Fruit fly (Drosophila melanogaster) whole organism, embryonic: Measurements from ENCODE around the gene Dpy-30L1.

Experiments
- Bteb2 ChIP-seq: fragments of 200-800 bp; sonication (Bioruptor generic); optimal IDR thresholded peaks from 2 replicates; lab custom pipeline; 2016; ENCODE audit warnings: missing biosample characterization, missing genetic modification characterization
- CG10565 ChIP-seq: fragments of 200-800 bp; sonication (Bioruptor generic); optimal IDR thresholded peaks from 3 replicates; lab custom pipeline; 2016; ENCODE audit warnings: missing biosample characterization, mild to moderate bottlenecking, missing genetic modification characterization
- CG11085 ChIP-seq: fragments of 200-800 bp; sonication (Bioruptor generic); IDR thresholded peaks from 2 replicates; pipeline ENCODE4 v1.3.6; 2022; ENCODE audit warnings: missing biosample characterization, missing genetic modification characterization
- CG11560 ChIP-seq: fragments of 200-800 bp; sonication (Bioruptor generic); IDR thresholded peaks from 3 replicates; pipeline ENCODE4 v1.3.6; 2022; ENCODE audit warnings: missing biosample characterization, missing genetic modification characterization
- CG11695 ChIP-seq: fragments of 200-800 bp; sonication (Bioruptor generic); IDR thresholded peaks from 3 replicates; pipeline ENCODE4 v1.3.6; 2022; ENCODE audit warnings: missing biosample characterization, missing genetic modification characterization
- CG14667 ChIP-seq: fragments of 200-800 bp; sonication (Bioruptor generic); IDR thresholded peaks from 2 replicates; pipeline ENCODE4 v1.3.6; 2022; ENCODE audit warnings: missing biosample characterization, missing genetic modification characterization
- CG14710 ChIP-seq: fragments of 200-800 bp; sonication (Bioruptor generic); optimal IDR thresholded peaks from 3 replicates; lab custom pipeline; 2019; ENCODE audit warnings: missing biosample characterization, mild to moderate bottlenecking, missing genetic modification characterization, moderate library complexity
- CG1647 ChIP-seq: fragments of 200-800 bp; sonication (Bioruptor generic); optimal IDR thresholded peaks from 3 replicates; lab custom pipeline; 2016; ENCODE audit warnings: missing biosample characterization, missing genetic modification characterization
- CG1792 ChIP-seq: fragments of 200-800 bp; sonication (Bioruptor generic); optimal IDR thresholded peaks from 2 replicates; lab custom pipeline; 2016; ENCODE audit warnings: missing biosample characterization, missing genetic modification characterization
- CG2875 ChIP-seq: fragments of 200-800 bp; sonication (Bioruptor generic); optimal IDR thresholded peaks from 2 replicates; lab custom pipeline; 2017; ENCODE audit warnings: missing biosample characterization, mild to moderate bottlenecking, missing genetic modification characterization, missing genetic modification reagents
- CG30403 ChIP-seq: fragments of 200-800 bp; sonication (Bioruptor generic); optimal IDR thresholded peaks from 3 replicates; lab custom pipeline; 2016; ENCODE audit warnings: missing biosample characterization, missing genetic modification characterization
- CG31224 ChIP-seq: fragments of 200-800 bp; sonication (Bioruptor generic); IDR thresholded peaks from 2 replicates; pipeline ENCODE4 v1.3.6; 2022; ENCODE audit warnings: missing biosample characterization, missing genetic modification characterization
- CG3163 ChIP-seq: fragments of 200-800 bp; sonication (Bioruptor generic); optimal IDR thresholded peaks from 3 replicates; lab custom pipeline; 2016; ENCODE audit warnings: missing biosample characterization, missing genetic modification characterization
- CG32767 ChIP-seq: fragments of 200-800 bp; sonication (Bioruptor generic); IDR thresholded peaks from 2 replicates; pipeline ENCODE4 v1.3.6; 2022; ENCODE audit warnings: missing biosample characterization, missing genetic modification characterization
- CG3995 ChIP-seq: fragments of 200-800 bp; sonication (Bioruptor generic); optimal IDR thresholded peaks from 3 replicates; lab custom pipeline; 2016; ENCODE audit warnings: missing biosample characterization, missing genetic modification characterization
- CG4820 ChIP-seq: fragments of 200-800 bp; sonication (Bioruptor generic); optimal IDR thresholded peaks from 3 replicates; lab custom pipeline; 2016; ENCODE audit warnings: missing biosample characterization, missing genetic modification characterization
- CG5953 ChIP-seq: fragments of 200-800 bp; sonication (Bioruptor generic); IDR thresholded peaks from 2 replicates; pipeline ENCODE4 v1.3.6; 2022; ENCODE audit warnings: missing biosample characterization, missing genetic modification characterization
- CG7271 ChIP-seq: fragments of 200-800 bp; sonication (Bioruptor generic); optimal IDR thresholded peaks from 2 replicates; lab custom pipeline; 2018; ENCODE audit warnings: missing biosample characterization, mild to moderate bottlenecking, missing genetic modification characterization, moderate library complexity
- CG7556 ChIP-seq: fragments of 200-800 bp; sonication (Bioruptor generic); optimal IDR thresholded peaks from 2 replicates; lab custom pipeline; 2017; ENCODE audit warnings: missing biosample characterization, mild to moderate bottlenecking, missing genetic modification characterization
- CoRest ChIP-seq: fragments of 200-800 bp; sonication (Bioruptor generic); optimal IDR thresholded peaks from 3 replicates; lab custom pipeline; 2018; ENCODE audit warnings: missing biosample characterization, mild to moderate bottlenecking, missing genetic modification characterization, moderate library complexity
- D19A ChIP-seq: fragments of 200-800 bp; optimal IDR thresholded peaks from 3 replicates; lab custom pipeline; 2019; ENCODE audit warnings: missing biosample characterization, mild to moderate bottlenecking, missing genetic modification characterization, moderate library complexity
- E2f1 ChIP-seq: fragments of 200-800 bp; sonication (Bioruptor generic); IDR thresholded peaks from 2 replicates; pipeline ENCODE4 v1.3.6; 2022; ENCODE audit warnings: missing biosample characterization, missing genetic modification characterization
- Fer1 ChIP-seq: fragments of 200-800 bp; sonication (Bioruptor generic); optimal IDR thresholded peaks from 2 replicates; lab custom pipeline; 2017; ENCODE audit warnings: missing biosample characterization, mild to moderate bottlenecking, missing genetic modification characterization
- Fer2 ChIP-seq: fragments of 200-800 bp; sonication (Bioruptor generic); optimal IDR thresholded peaks from 2 replicates; lab custom pipeline; 2018; ENCODE audit warnings: missing biosample characterization, mild to moderate bottlenecking, missing genetic modification characterization, moderate library complexity
- Gsc ChIP-seq: fragments of 200-800 bp; sonication (Bioruptor generic); IDR thresholded peaks from 2 replicates; pipeline ENCODE4 v1.3.6; 2022; ENCODE audit warnings: missing biosample characterization, missing genetic modification characterization
- Scr ChIP-seq: fragments of 200-800 bp; sonication (Bioruptor generic); IDR thresholded peaks from 2 replicates; pipeline ENCODE4 v1.3.6; 2022; ENCODE audit warnings: missing biosample characterization, missing genetic modification characterization; ENCODE audit not compliant: partially characterized antibody
- Xrp1 ChIP-seq: fragments of 200-800 bp; sonication (Bioruptor generic); IDR thresholded peaks from 2 replicates; pipeline ENCODE4 v1.3.6; 2022; ENCODE audit warnings: missing biosample characterization, missing genetic modification characterization
- YL-1 ChIP-seq: fragments of 200-800 bp; sonication (Bioruptor generic); optimal IDR thresholded peaks from 3 replicates; lab custom pipeline; 2017; ENCODE audit warnings: missing biosample characterization, mild to moderate bottlenecking, missing genetic modification characterization
- ac ChIP-seq: fragments of 200-800 bp; sonication (Bioruptor generic); optimal IDR thresholded peaks from 3 replicates; lab custom pipeline; 2017; ENCODE audit warnings: missing biosample characterization, mild to moderate bottlenecking, missing genetic modification characterization
- caup ChIP-seq: fragments of 200-800 bp; sonication (Bioruptor generic); optimal IDR thresholded peaks from 3 replicates; lab custom pipeline; 2017; ENCODE audit warnings: missing biosample characterization, mild to moderate bottlenecking, missing genetic modification characterization, moderate library complexity; ENCODE audit not compliant: severe bottlenecking
- crol ChIP-seq: fragments of 200-800 bp; sonication (Bioruptor generic); IDR thresholded peaks from 2 replicates; pipeline ENCODE4 v1.3.6; 2022; ENCODE audit warnings: missing biosample characterization, missing genetic modification characterization
- dpn ChIP-seq, 2 experiments: fragments of 200-800 bp; sonication (Bioruptor generic); optimal IDR thresholded peaks; 3 replicates each; lab custom pipeline; 2016; ENCODE audit warnings: missing biosample characterization in 2 of 2, missing genetic modification characterization in 2 of 2
- emc ChIP-seq: fragments of 200-800 bp; sonication (Bioruptor generic); optimal IDR thresholded peaks from 2 replicates; lab custom pipeline; 2016; ENCODE audit warnings: missing biosample characterization, missing genetic modification characterization
- fd64A ChIP-seq: fragments of 200-800 bp; sonication (Bioruptor generic); optimal IDR thresholded peaks from 3 replicates; lab custom pipeline; 2018; ENCODE audit warnings: missing biosample characterization, mild to moderate bottlenecking, missing genetic modification characterization
- fd96Cb ChIP-seq: fragments of 200-800 bp; sonication (Bioruptor generic); optimal IDR thresholded peaks from 2 replicates; lab custom pipeline; 2018; ENCODE audit warnings: missing biosample characterization, mild to moderate bottlenecking, missing genetic modification characterization, moderate library complexity
- gem ChIP-seq: fragments of 200-800 bp; sonication (Bioruptor generic); optimal IDR thresholded peaks from 2 replicates; lab custom pipeline; 2019; ENCODE audit warnings: missing biosample characterization, mild to moderate bottlenecking, missing genetic modification characterization, moderate library complexity
- grau ChIP-seq: fragments of 200-800 bp; optimal IDR thresholded peaks from 3 replicates; lab custom pipeline; 2019; ENCODE audit warnings: missing biosample characterization, mild to moderate bottlenecking, missing genetic modification characterization, moderate library complexity
- hbn ChIP-seq: fragments of 200-800 bp; sonication (Bioruptor generic); IDR thresholded peaks from 2 replicates; pipeline ENCODE4 v1.3.6; 2022; ENCODE audit warnings: missing biosample characterization, missing genetic modification characterization; ENCODE audit not compliant: partially characterized antibody
- lbe ChIP-seq: fragments of 200-800 bp; sonication (Bioruptor generic); optimal IDR thresholded peaks from 2 replicates; lab custom pipeline; 2016; ENCODE audit warnings: missing biosample characterization, mild to moderate bottlenecking, missing genetic modification characterization
- lilli ChIP-seq: fragments of 200-800 bp; sonication (Bioruptor generic); optimal IDR thresholded peaks from 3 replicates; lab custom pipeline; 2016; ENCODE audit warnings: missing biosample characterization, missing genetic modification characterization
- luna ChIP-seq: fragments of 200-800 bp; sonication (Bioruptor generic); optimal IDR thresholded peaks from 2 replicates; lab custom pipeline; 2016; ENCODE audit warnings: missing biosample characterization, missing genetic modification characterization
- mirr ChIP-seq: fragments of 200-800 bp; sonication (Bioruptor generic); optimal IDR thresholded peaks from 3 replicates; lab custom pipeline; 2018; ENCODE audit warnings: missing biosample characterization, mild to moderate bottlenecking, missing genetic modification characterization
- mld ChIP-seq: fragments of 200-800 bp; sonication (Bioruptor generic); IDR thresholded peaks from 3 replicates; pipeline ENCODE4 v1.3.6; 2022; ENCODE audit warnings: missing biosample characterization, missing genetic modification characterization; ENCODE audit not compliant: partially characterized antibody
- salm ChIP-seq: fragments of 200-800 bp; sonication (Bioruptor generic); optimal IDR thresholded peaks from 2 replicates; lab custom pipeline; 2018; ENCODE audit warnings: missing biosample characterization, mild to moderate bottlenecking, missing genetic modification characterization
- sc ChIP-seq, 3 experiments: fragments of >200 bp in 2 of 3; fragments of 200-800 bp in 1 of 3; sonication (Bioruptor generic) in 1 of 3; optimal IDR thresholded peaks; 2 replicates in 2 of 3; 3 replicates in 1 of 3; lab custom pipeline; 2017; ENCODE audit warnings: mild to moderate bottlenecking in 1 of 3, missing biosample characterization in 1 of 3, missing genetic modification characterization in 1 of 3, missing genetic modification reagents in 1 of 3
- sima ChIP-seq: fragments of 200-800 bp; sonication (Bioruptor generic); optimal IDR thresholded peaks from 2 replicates; lab custom pipeline; 2016; ENCODE audit warnings: missing biosample characterization, missing genetic modification characterization
- sob ChIP-seq: fragments of 200-800 bp; sonication (Bioruptor generic); IDR thresholded peaks from 2 replicates; pipeline ENCODE4 v1.3.6; 2022; ENCODE audit warnings: missing biosample characterization, missing genetic modification characterization
- tgo ChIP-seq: fragments of 200-800 bp; sonication (Bioruptor generic); IDR thresholded peaks from 3 replicates; pipeline ENCODE4 v1.3.6; 2022; ENCODE audit warnings: missing biosample characterization, missing genetic modification characterization
- tll ChIP-seq, 2 experiments: fragments of 200-800 bp in 1 of 2; fragments of >200 bp in 1 of 2; sonication (Bioruptor generic) in 1 of 2; optimal IDR thresholded peaks; 2 replicates each; lab custom pipeline; 2017 to 2019; ENCODE audit warnings: missing biosample characterization in 2 of 2, missing genetic modification characterization in 2 of 2, mild to moderate bottlenecking in 1 of 2, moderate library complexity in 1 of 2

The Dpy-30L1 gene

DNA sequence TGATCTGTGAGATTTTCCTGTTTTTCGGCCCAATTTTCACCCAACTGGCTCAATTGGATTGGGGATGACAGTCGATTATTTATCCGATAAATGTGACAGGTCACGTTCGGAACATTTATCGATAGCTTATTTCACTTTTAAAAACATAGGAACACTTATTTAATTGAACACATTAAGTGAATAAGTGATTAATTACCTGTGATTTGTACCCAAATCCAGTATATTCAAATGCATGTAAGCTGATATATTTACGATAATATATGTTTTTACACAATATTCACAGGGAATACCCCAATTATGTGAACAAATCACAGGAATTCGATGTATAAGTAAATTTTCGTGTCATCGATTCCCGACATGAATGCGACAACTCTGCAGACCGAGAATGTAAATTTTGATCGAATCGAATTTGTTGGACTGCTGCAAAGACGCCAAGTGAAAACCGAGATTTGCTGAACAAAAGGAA, at the start of gene Dpy-30L1, which contains the start of gene EMC3 (continued):
- TF ChIP-seq Bteb2 (GFP tag; lab: Kevin White, UChicago) (peak; percentile 39), CG5953 (GFP tag; lab: Robert Waterston, UW) (no peak), CG2875 (GFP tag; lab: Kevin White, UChicago) (no peak), CG1792 (GFP tag; lab: Kevin White, UChicago) (peak; percentile 28), CG11560 (peak; percentile 73), CoRest (peak; percentile 74), Scr (peak; percentile 92), hbn (peak; percentile 84), caup (GFP tag; lab: Kevin White, UChicago) (peak; percentile 10), Gsc (GFP tag; lab: Robert Waterston, UW) (no peak), crol (GFP tag; lab: Robert Waterston, UW) (no peak), tll (GFP tag; optimal IDR thresholded peaks at IDR 0.05; lab: Kevin White, UChicago) (peak in 1 of 2 experiments; percentile 38), salm (tag; lab: Kevin White, UChicago) (no peak), fd96Cb (peak; percentile 2), lbe (no peak), CG11085 (no peak), CG11695 (GFP tag; lab: Robert Waterston, UW) (no peak), fd64A (GFP tag; lab: Kevin White, UChicago) (no peak), lilli (GFP tag; lab: Kevin White, UChicago) (peak; percentile 78), YL-1 (peak; percentile 88), CG14710 (tag; lab: Kevin White, UChicago) (peak; percentile 85), Fer1 (GFP tag; lab: Kevin White, UChicago) (peak; percentile 57), sima (GFP tag; lab: Kevin White, UChicago) (no peak), dpn (GFP tag; optimal IDR thresholded peaks at IDR 0.05; lab: Kevin White, UChicago) (peak; percentile 50 to 63), mld (0 out of 3 replicates have a peak, but pooled peaks have one; percentile 29), grau (tag; lab: Kevin White, UChicago) (peak; percentile 66), CG3163 (GFP tag; lab: Kevin White, UChicago) (peak; percentile 12), emc (no peak), Fer2 (tag; lab: Kevin White, UChicago) (peak; percentile 2), CG31224 (GFP tag; lab: Robert Waterston, UW) (0 out of 2 replicates have a peak, but pooled peaks have one; percentile 35), CG3995 (GFP tag; lab: Kevin White, UChicago) (peak; percentile 99), mirr (GFP tag; lab: Kevin White, UChicago) (no peak), D19A (tag; lab: Kevin White, UChicago) (no peak), CG14667 (GFP tag; lab: Robert Waterston, UW) (0 out of 2 replicates have a peak, but pooled peaks have one; percentile 29), luna (GFP tag; lab: Kevin White, UChicago) (no peak), Xrp1 (GFP tag; lab: Robert Waterston, UW) (peak; percentile 37; the same call in 1 of the 2 replicates), CG7271 (tag; lab: Kevin White, UChicago) (no peak), CG30403 (GFP tag; lab: Kevin White, UChicago) (peak; percentile 79), sob (GFP tag; lab: Robert Waterston, UW) (peak; percentile 55; the same call in 1 of the 2 replicates), tgo (GFP tag; lab: Robert Waterston, UW) (peak; percentile 31; the same call in 1 of the 3 replicates), E2f1 (GFP tag; lab: Robert Waterston, UW) (no peak), CG4820 (GFP tag; lab: Kevin White, UChicago) (peak; percentile 48), gem (tag; lab: Kevin White, UChicago) (no peak), ac (no peak), CG7556 (peak; percentile 34), CG10565 (GFP tag; lab: Kevin White, UChicago) (no peak), CG1647 (peak; percentile 24), CG32767 (0 out of 2 replicates have a peak, but pooled peaks have one; percentile 25), sc (optimal IDR thresholded peaks at IDR 0.05; lab: Kevin White, UChicago) (no peak), sc (GFP tag; optimal IDR thresholded peaks at IDR 0.05; lab: Kevin White, UChicago) (no peak)
